Worm (Caenorhabditis elegans) whole organism, L4/young adult: ENCODE data around the gene ZK616.8.

Experiments
- W03F9.2 ChIP-seq: fragments of 150-350 bp; optimal IDR thresholded peaks from 2 replicates; lab custom pipeline; 2014; ENCODE audit warnings: missing biosample characterization, missing genetic modification characterization
- dao-5 ChIP-seq: sonication (generic microtip); optimal IDR thresholded peaks from 2 replicates; lab custom pipeline; 2016; ENCODE audit warnings: missing genotype, missing genetic modification characterization, moderate library complexity, missing compliant biosample characterization
- him-1 ChIP-seq: sonication (generic microtip); optimal IDR thresholded peaks from 2 replicates; lab custom pipeline; 2016; ENCODE audit warnings: missing genotype, missing genetic modification reagents, missing genetic modification characterization, missing compliant biosample characterization

ce11 chrIV:5366567-5366966 lies 45.4 kb downstream of the ZK616.8 start, which contains the start of gene sand-1:
- TF ChIP-seq W03F9.2 (tag; lab: Kevin White, UChicago) (no peak), dao-5 (tag; lab: Kevin White, UChicago) (no peak), him-1 (tag; lab: Kevin White, UChicago) (no peak)
